Fruit fly (Drosophila melanogaster) whole organism, wandering third instar larva: Measurements from ENCODE around the gene CG9624.

Experiments
- CG32264 ChIP-seq: fragments of 200-800 bp; sonication (Bioruptor generic); optimal IDR thresholded peaks from 2 replicates; lab custom pipeline; 2016; ENCODE audit warnings: missing biosample characterization, missing genetic modification characterization
- CG9705 ChIP-seq: fragments of 200-800 bp; sonication (Bioruptor generic); optimal IDR thresholded peaks from 2 replicates; lab custom pipeline; 2018; ENCODE audit warnings: missing biosample characterization, mild to moderate bottlenecking, missing genetic modification characterization
- CrebA ChIP-seq: fragments of 200-800 bp; sonication (Bioruptor generic); optimal IDR thresholded peaks from 2 replicates; lab custom pipeline; 2016; ENCODE audit warnings: missing biosample characterization, mild to moderate bottlenecking, missing genetic modification characterization, borderline replicate concordance
- Dfd ChIP-seq: fragments of >200 bp; optimal IDR thresholded peaks from 2 replicates; lab custom pipeline; 2017; ENCODE audit warnings: missing biosample characterization, missing genetic modification characterization
- Dif ChIP-seq: fragments of 200-275, 200-300 bp; sonication (Bioruptor generic); optimal IDR thresholded peaks from 2 replicates; lab custom pipeline; 2018; ENCODE audit warnings: missing biosample characterization, missing genetic modification characterization; ENCODE audit not compliant: partially characterized antibody
- GATAd ChIP-seq: sonication (Bioruptor generic); optimal IDR thresholded peaks from 2 replicates; lab custom pipeline; 2016; ENCODE audit warnings: missing biosample characterization, missing genetic modification characterization
- Hnf4 ChIP-seq: fragments of 200-800 bp; sonication (Bioruptor generic); optimal IDR thresholded peaks from 2 replicates; lab custom pipeline; 2016; ENCODE audit warnings: missing biosample characterization, mild to moderate bottlenecking, missing genetic modification characterization
- Hr78 ChIP-seq: fragments of >200 bp; optimal IDR thresholded peaks from 2 replicates; lab custom pipeline; 2017; ENCODE audit warnings: missing biosample characterization, missing genetic modification characterization
- Hr83 ChIP-seq: fragments of 200-300 bp; sonication (Bioruptor generic); optimal IDR thresholded peaks from 2 replicates; lab custom pipeline; 2016; ENCODE audit warnings: missing biosample characterization, mild to moderate bottlenecking, missing genetic modification characterization, moderate library complexity; ENCODE audit not compliant: poor library complexity, severe bottlenecking
- Jra ChIP-seq: sonication (Bioruptor generic); optimal IDR thresholded peaks from 2 replicates; lab custom pipeline; 2016; ENCODE audit warnings: missing biosample characterization, missing genetic modification characterization
- Mio ChIP-seq: sonication (Bioruptor generic); optimal IDR thresholded peaks from 2 replicates; lab custom pipeline; 2016; ENCODE audit warnings: missing biosample characterization, missing genetic modification characterization
- Myc ChIP-seq: fragments of >200 bp; optimal IDR thresholded peaks from 2 replicates; lab custom pipeline; 2017
- N ChIP-seq: fragments of >200 bp; optimal IDR thresholded peaks from 2 replicates; lab custom pipeline; 2018; ENCODE audit warnings: missing biosample characterization, missing external identifiers, missing genetic modification characterization
- OdsH ChIP-seq: fragments of 200-800 bp; sonication (Bioruptor generic); optimal IDR thresholded peaks from 2 replicates; lab custom pipeline; 2016; ENCODE audit warnings: missing biosample characterization, mild to moderate bottlenecking, missing genetic modification characterization
- Rel ChIP-seq, 2 experiments: fragments of 200-800 bp; sonication (Bioruptor generic) in 1 of 2; optimal IDR thresholded peaks; 2 replicates in 1 of 2; 3 replicates in 1 of 2; lab custom pipeline; 2016 to 2019; ENCODE audit warnings: mild to moderate bottlenecking in 2 of 2, missing biosample characterization in 2 of 2, missing genetic modification characterization in 2 of 2, moderate library complexity in 1 of 2
- Sp1 ChIP-seq: fragments of 200-800 bp; sonication (Bioruptor generic); optimal IDR thresholded peaks from 3 replicates; lab custom pipeline; 2019; ENCODE audit warnings: missing biosample characterization, mild to moderate bottlenecking, missing genetic modification characterization, moderate library complexity
- Vsx2 ChIP-seq: fragments of 200-300, 225-300 bp; sonication (Bioruptor generic); optimal IDR thresholded peaks from 2 replicates; lab custom pipeline; 2018; ENCODE audit warnings: missing biosample characterization, missing genetic modification characterization; ENCODE audit not compliant: partially characterized antibody
- br ChIP-seq: fragments of 200-800 bp; sonication (Bioruptor generic); optimal IDR thresholded peaks from 2 replicates; lab custom pipeline; 2016; ENCODE audit warnings: missing biosample characterization, missing genetic modification characterization
- brk ChIP-seq: fragments of 200-800 bp; sonication (Bioruptor generic); optimal IDR thresholded peaks from 2 replicates; lab custom pipeline; 2016; ENCODE audit warnings: missing biosample characterization, mild to moderate bottlenecking, missing genetic modification characterization
- dl ChIP-seq, 2 experiments: fragments of 175-275, 200-275 bp in 1 of 2; fragments of 200-275 bp in 1 of 2; sonication (Bioruptor generic); optimal IDR thresholded peaks; lab custom pipeline; 2018; ENCODE audit warnings: mild to moderate bottlenecking in 2 of 2, missing biosample characterization in 2 of 2, missing genetic modification characterization in 2 of 2, moderate library complexity in 2 of 2; ENCODE audit not compliant: partially characterized antibody in 2 of 2, insufficient read depth in 1 of 2
- dsf ChIP-seq: sonication (Bioruptor generic); optimal IDR thresholded peaks from 2 replicates; lab custom pipeline; 2016; ENCODE audit warnings: missing biosample characterization, missing genetic modification characterization, borderline replicate concordance
- ey ChIP-seq: fragments of 200-800 bp; sonication (Bioruptor generic); optimal IDR thresholded peaks from 2 replicates; lab custom pipeline; 2016; ENCODE audit warnings: missing biosample characterization, missing genetic modification characterization
- foxo ChIP-seq, 2 experiments: fragments of 200-800 bp; sonication (Bioruptor generic); optimal IDR thresholded peaks; 2 replicates in 1 of 2; 3 replicates in 1 of 2; lab custom pipeline; 2016 to 2017; ENCODE audit warnings: missing biosample characterization in 2 of 2, missing genetic modification characterization in 2 of 2
- fru ChIP-seq: fragments of 200-800 bp; sonication (Bioruptor generic); optimal IDR thresholded peaks from 3 replicates; lab custom pipeline; 2016; ENCODE audit warnings: missing biosample characterization, mild to moderate bottlenecking, missing genetic modification characterization
- h ChIP-seq: fragments of 200-800 bp; sonication (Bioruptor generic); optimal IDR thresholded peaks from 3 replicates; lab custom pipeline; 2016; ENCODE audit warnings: missing biosample characterization, mild to moderate bottlenecking, missing genetic modification characterization
- lola ChIP-seq: fragments of >200 bp; optimal IDR thresholded peaks from 2 replicates; lab custom pipeline; 2017; ENCODE audit warnings: missing biosample characterization, missing genetic modification characterization
- psq ChIP-seq: fragments of 200-800 bp; sonication (Bioruptor generic); optimal IDR thresholded peaks from 3 replicates; lab custom pipeline; 2017; ENCODE audit warnings: missing biosample characterization, mild to moderate bottlenecking, missing genetic modification characterization, moderate library complexity
- rgr ChIP-seq: fragments of 200-800 bp; sonication (Bioruptor generic); optimal IDR thresholded peaks from 3 replicates; lab custom pipeline; 2016; ENCODE audit warnings: missing biosample characterization, mild to moderate bottlenecking, missing genetic modification characterization
- sage ChIP-seq: fragments of 200-800 bp; sonication (Bioruptor generic); optimal IDR thresholded peaks from 2 replicates; lab custom pipeline; 2016; ENCODE audit warnings: missing biosample characterization, mild to moderate bottlenecking, missing genetic modification characterization
- usp ChIP-seq: fragments of >200 bp; optimal IDR thresholded peaks from 2 replicates; lab custom pipeline; 2017; ENCODE audit warnings: missing biosample characterization, missing genetic modification characterization
- woc ChIP-seq: sonication (Bioruptor generic); optimal IDR thresholded peaks from 2 replicates; lab custom pipeline; 2016; ENCODE audit warnings: missing biosample characterization, mild to moderate bottlenecking, missing genetic modification characterization

The CG9624 gene

dm6 chr3R:14226662-14227061 lies 2.3 kb downstream of the CG9624 start, which contains the start of gene CG9631:
CG9631 (minus strand) TSS chr3R:14226762.
- TF ChIP-seq GATAd (no peak), Vsx2 (GFP tag; lab: Kevin White, UChicago) (no peak), foxo (GFP tag; optimal IDR thresholded peaks at IDR 0.05; lab: Kevin White, UChicago) (no peak), CG32264 (GFP tag; lab: Kevin White, UChicago) (no peak), usp (GFP tag; lab: Kevin White, UChicago) (no peak), brk (GFP tag; lab: Kevin White, UChicago) (no peak), Dif (no peak), Dfd (GFP tag; lab: Kevin White, UChicago) (no peak), h (GFP tag; lab: Kevin White, UChicago) (no peak), rgr (GFP tag; lab: Kevin White, UChicago) (no peak), Rel (GFP tag; optimal IDR thresholded peaks at IDR 0.05; lab: Kevin White, UChicago) (no peak), Rel (tag; optimal IDR thresholded peaks at IDR 0.05; lab: Kevin White, UChicago) (no peak), Jra (GFP tag; lab: Kevin White, UChicago) (no peak), woc (GFP tag; lab: Kevin White, UChicago) (no peak), fru (no peak), Myc (lab: Kevin White, UChicago) (no peak), dl (GFP tag; optimal IDR thresholded peaks at IDR 0.05; lab: Kevin White, UChicago; ENCODE audit: insufficient read depth in 1 of 2, partially characterized antibody in 2 of 2) (no peak), Sp1 (GFP tag; lab: Kevin White, UChicago) (no peak), lola (GFP tag; lab: Kevin White, UChicago) (no peak), CrebA (GFP tag; lab: Kevin White, UChicago) (no peak)
- TF ChIP-seq, all 38 proteins: peak for 0

- TF ChIP-seq N (GFP tag; lab: Kevin White, UChicago): no peak
- TF ChIP-seq OdsH (GFP tag; lab: Kevin White, UChicago): no peak
- peak in 1 of 2 experiments; percentile 0 for TF ChIP-seq foxo (GFP tag; optimal IDR thresholded peaks at IDR 0.05; lab: Kevin White, UChicago)
- TF ChIP-seq, all 38 proteins: peak for 1
Measured at dm6 chr3R:14224105-14224574, 4.8 kb downstream of the CG9624 start, which contains the start of gene Sp212. Sp212 (minus strand) TSS chr3R:14224155.

- TF ChIP-seq rgr (GFP tag; lab: Kevin White, UChicago): no peak
- TF ChIP-seq lola (GFP tag; lab: Kevin White, UChicago): no peak
- no peak for TF ChIP-seq CG9705 (GFP tag; lab: Kevin White, UChicago)
- no peak for TF ChIP-seq Vsx2 (GFP tag; lab: Kevin White, UChicago)
- no peak for TF ChIP-seq br (GFP tag; lab: Kevin White, UChicago)
- no peak for TF ChIP-seq CG32264 (GFP tag; lab: Kevin White, UChicago)
- no peak for TF ChIP-seq psq (GFP tag; lab: Kevin White, UChicago)
- no peak for TF ChIP-seq Myc (lab: Kevin White, UChicago)
- TF ChIP-seq fru: no peak
- TF ChIP-seq ey (GFP tag; lab: Kevin White, UChicago): no peak
- TF ChIP-seq usp (GFP tag; lab: Kevin White, UChicago): no peak
- no peak for TF ChIP-seq sage
- TF ChIP-seq Hnf4: no peak
- TF ChIP-seq, all 38 proteins: peak for 0
Measured at dm6 chr3R:14221484-14221883, 7.5 kb downstream of the CG9624 start, which contains the start of gene CG33109. CG33109 (minus strand) TSS chr3R:14221584.

DNA sequence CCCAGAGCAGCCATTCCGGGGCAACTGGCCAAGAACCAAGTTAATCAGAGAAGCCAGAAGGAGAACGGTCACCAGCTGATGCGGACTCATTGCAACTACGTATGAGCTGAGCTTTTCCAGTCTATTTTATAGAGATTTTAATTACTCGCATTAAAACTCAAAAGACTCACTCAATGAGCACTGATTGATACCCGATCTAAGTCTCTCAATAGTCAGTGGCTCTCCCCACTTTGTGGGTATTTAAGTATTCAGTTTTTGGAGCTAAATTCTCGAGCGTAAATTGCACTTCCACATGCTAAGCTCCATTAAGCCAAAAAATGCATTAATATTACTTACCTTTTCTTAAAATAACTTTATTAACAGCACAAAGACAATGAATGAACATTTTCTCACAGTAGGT lies 8.8 kb downstream of the CG9624 start, which contains the start of gene CG31326:
CG31326 (minus strand) TSS at position 101 of the 400 bp plus-strand sequence.
- TF ChIP-seq brk (GFP tag; lab: Kevin White, UChicago) (no peak), usp (GFP tag; lab: Kevin White, UChicago) (no peak)

- TF ChIP-seq CG32264 (GFP tag; lab: Kevin White, UChicago) (no peak), rgr (GFP tag; lab: Kevin White, UChicago) (no peak), Dif (no peak), Hr78 (GFP tag; lab: Kevin White, UChicago) (no peak), woc (GFP tag; lab: Kevin White, UChicago) (no peak), CG9705 (GFP tag; lab: Kevin White, UChicago) (no peak), dsf (GFP tag; lab: Kevin White, UChicago) (no peak), psq (GFP tag; lab: Kevin White, UChicago) (no peak), Hr83 (GFP tag; lab: Kevin White, UChicago) (no peak), Mio (no peak), Hnf4 (no peak), fru (no peak), GATAd (no peak)
Measured at dm6 chr3R:14217839-14218238, 11.1 kb downstream of the CG9624 start, which contains the start of gene CG9649. CG9649 (minus strand) TSS chr3R:14217882.
